Worm (Caenorhabditis elegans): ENCODE results near the gene irld-26.
A peak's percentile ranks its signal among the peaks of the same experiment; 100 is the strongest.

Gene irld-26

ce11 chrV:16198016-16198415 lies 7.0 kb upstream of the irld-26 start, which contains the start of gene F11A5.5:
Gene F11A5.5, plus strand, starts transcription at chrV:16198316.
- no peak for TF ChIP-seq lin-35 (GFP tag; optimal IDR thresholded peaks at IDR 0.05)

- TF ChIP-seq somi-1 (GFP tag; optimal IDR thresholded peaks at IDR 0.05), result no peak
- no peak for TF ChIP-seq nhr-90 (tag; optimal IDR thresholded peaks at IDR 0.05)
- no peak for TF ChIP-seq nfya-1 (tag; optimal IDR thresholded peaks at IDR 0.05; ENCODE audit: borderline replicate concordance, insufficient read depth)
- TF ChIP-seq repo-1 (tag; optimal IDR thresholded peaks at IDR 0.05), result no peak
Measured at ce11 chrV:16201730-16202129, 3.3 kb upstream of the irld-26 start, which contains the start of gene F11A5.17. Gene F11A5.17, plus strand, starts transcription at chrV:16202030.

DNA sequence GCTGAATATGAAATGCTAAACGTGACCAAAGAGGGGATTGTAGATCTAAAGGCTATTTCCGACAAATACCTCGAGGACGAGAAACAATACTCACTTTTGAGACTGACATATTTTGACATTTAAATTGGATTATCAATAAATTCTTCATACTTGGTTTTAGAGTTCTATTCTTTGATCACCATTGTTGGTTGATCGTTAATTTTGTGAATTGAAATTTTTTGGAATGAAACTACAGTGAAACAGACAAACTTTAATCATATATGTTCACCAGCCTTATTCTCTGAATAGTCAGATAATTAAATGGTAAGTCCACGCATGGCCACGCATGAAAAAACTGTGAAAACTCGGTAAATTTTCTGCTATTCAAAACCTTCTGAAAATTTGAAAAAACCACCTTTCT lies 2.4 kb upstream of the irld-26 start, which contains the start of gene F11A5.18:
Gene F11A5.18, plus strand, starts transcription at position 301 of the 400 bp plus-strand sequence.
- no peak for TF ChIP-seq die-1 (tag; optimal IDR thresholded peaks at IDR 0.05)
- no peak for TF ChIP-seq T26A5.8 (tag; optimal IDR thresholded peaks at IDR 0.05)
- no peak for TF ChIP-seq Y53F4B.3 (GFP tag; IDR thresholded peaks at IDR 0.05)
- TF ChIP-seq nhr-80 (tag; optimal IDR thresholded peaks at IDR 0.05), result no peak
- no peak for TF ChIP-seq lin-26 (GFP tag; IDR thresholded peaks at IDR 0.05)
- no peak for TF ChIP-seq nhr-120 (GFP tag; IDR thresholded peaks at IDR 0.05)
- no peak for TF ChIP-seq lir-1 (GFP tag; conservative IDR thresholded peaks at IDR 0.05)
- no peak for TF ChIP-seq F23B12.7 (tag; optimal IDR thresholded peaks at IDR 0.05; ENCODE audit: insufficient read depth)

ce11 chrV:16209837-16210236 lies 4.8 kb downstream of the irld-26 start, which contains the start of gene oac-15:
Gene oac-15, minus strand, starts transcription at chrV:16209937.
- TF ChIP-seq madf-8 (GFP tag; conservative IDR thresholded peaks at IDR 0.05), result no peak
- TF ChIP-seq nhr-80 (tag; optimal IDR thresholded peaks at IDR 0.05), result no peak
- no peak for TF ChIP-seq ztf-3 (GFP tag; optimal IDR thresholded peaks at IDR 0.05)
- no peak for TF ChIP-seq nhr-120 (GFP tag; IDR thresholded peaks at IDR 0.05)
- no peak for TF ChIP-seq madf-3 (GFP tag; IDR thresholded peaks at IDR 0.05)
- no peak for TF ChIP-seq mcd-1 (GFP tag; IDR thresholded peaks at IDR 0.05)
- TF ChIP-seq sptf-2 (GFP tag; optimal IDR thresholded peaks at IDR 0.05), result no peak
- no peak for TF ChIP-seq C17E4.6 (GFP tag; IDR thresholded peaks at IDR 0.05)
- TF ChIP-seq lin-54 (GFP tag; optimal IDR thresholded peaks at IDR 0.05), result no peak
- TF ChIP-seq attf-5 (GFP tag; optimal IDR thresholded peaks at IDR 0.05), result no peak
- no peak for TF ChIP-seq let-607 (tag; optimal IDR thresholded peaks at IDR 0.05)
- no peak for TF ChIP-seq ceh-40 (GFP tag; IDR thresholded peaks at IDR 0.05)
- no peak for TF ChIP-seq pbrm-1 (GFP tag; IDR thresholded peaks at IDR 0.05)
- no peak for TF ChIP-seq ZK185.1 (tag; optimal IDR thresholded peaks at IDR 0.05; ENCODE audit: poor library complexity, severe bottlenecking)
- no peak for TF ChIP-seq zim-3 (tag; optimal IDR thresholded peaks at IDR 0.05)
- no peak for TF ChIP-seq madf-6 (GFP tag; IDR thresholded peaks at IDR 0.05)
- TF ChIP-seq fkh-3 (tag; optimal IDR thresholded peaks at IDR 0.05), result no peak
- no peak for TF ChIP-seq mel-28 (tag; optimal IDR thresholded peaks at IDR 0.05; ENCODE audit: borderline replicate concordance)
- no peak for TF ChIP-seq hlh-12 (tag; optimal IDR thresholded peaks at IDR 0.05)
- TF ChIP-seq rec-8 (tag; optimal IDR thresholded peaks at IDR 0.05), result no peak

- peak; percentile 76 for TF ChIP-seq zfh-2 (GFP tag; conservative IDR thresholded peaks at IDR 0.05)
- TF ChIP-seq xnd-1 (tag; optimal IDR thresholded peaks at IDR 0.05), result no peak
- no peak for TF ChIP-seq attf-3 (GFP tag; conservative IDR thresholded peaks at IDR 0.05)
- TF ChIP-seq chd-7 (tag; optimal IDR thresholded peaks at IDR 0.05), result no peak
- TF ChIP-seq akir-1 (GFP tag; optimal IDR thresholded peaks at IDR 0.05), result no peak
Measured at ce11 chrV:16210257-16211002, 5.4 kb downstream of the irld-26 start, which contains the start of gene F11A5.16. Gene F11A5.16, plus strand, starts transcription at chrV:16210952.

All from whole organism, young adult.